Worm (Caenorhabditis elegans): ENCODE measurements around the gene K10D6.4.

DNA sequence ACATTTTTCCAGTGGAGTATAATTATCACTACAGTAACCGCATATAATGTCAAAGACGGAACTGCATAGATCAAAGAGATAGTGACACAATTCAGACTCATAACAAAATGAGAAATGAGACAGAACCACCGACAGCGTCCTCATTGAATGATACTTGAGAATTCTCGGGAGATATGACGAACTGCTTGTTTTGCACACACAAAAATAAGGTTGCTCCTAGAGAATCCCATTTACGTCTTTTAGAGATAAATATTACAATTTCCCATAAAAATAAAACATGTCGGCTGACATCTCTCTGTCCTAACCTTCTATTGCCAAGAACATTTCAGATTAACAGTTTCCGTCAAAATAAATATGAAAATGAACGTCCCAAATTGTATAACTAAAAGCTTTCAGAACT is 46.2 kb upstream of the K10D6.4 start, which contains the start of gene srg-38:
- no peak for TF ChIP-seq dve-1 (tag; optimal IDR thresholded peaks at IDR 0.05)
- no peak for TF ChIP-seq ztf-16 (tag; optimal IDR thresholded peaks at IDR 0.05)
- no peak for TF ChIP-seq nhr-11 (tag; optimal IDR thresholded peaks at IDR 0.05)
- no peak for TF ChIP-seq K09A11.1 (tag; optimal IDR thresholded peaks at IDR 0.05; ENCODE audit: insufficient read depth)

Data from whole organism, late embryonic.